Worm (Caenorhabditis elegans) whole organism, L2 larva: ENCODE data around the gene stg-2.

Source experiments
- ZK546.5 ChIP-seq: sonication (generic microtip); optimal IDR thresholded peaks from 2 replicates; lab custom pipeline; 2017; ENCODE audit warnings: missing biosample characterization, missing genetic modification characterization
- ama-1 ChIP-seq: fragments of 150-350 bp; optimal IDR thresholded peaks from 2 replicates; lab custom pipeline; 2018; ENCODE audit warnings: inconsistent platforms
- dmd-4 ChIP-seq: sonication (generic microtip); optimal IDR thresholded peaks from 2 replicates; lab custom pipeline; 2017; ENCODE audit warnings: missing biosample characterization, missing genetic modification characterization
- elt-1 ChIP-seq: fragments of 150-350 bp; optimal IDR thresholded peaks from 2 replicates; lab custom pipeline; 2014; ENCODE audit warnings: missing biosample characterization, missing genetic modification characterization
- fos-1 ChIP-seq: fragments of 150-350 bp; optimal IDR thresholded peaks from 2 replicates; lab custom pipeline; 2014; ENCODE audit warnings: missing biosample characterization, missing genetic modification characterization
- nhr-25 ChIP-seq: fragments of 150-350 bp; sonication (generic microtip); optimal IDR thresholded peaks from 3 replicates; lab custom pipeline; 2014; ENCODE audit warnings: missing biosample characterization, missing genetic modification characterization
- unc-62 ChIP-seq: fragments of 150-350 bp; optimal IDR thresholded peaks from 2 replicates; lab custom pipeline; 2014; ENCODE audit warnings: missing biosample characterization, missing genetic modification reagents, missing genetic modification characterization

DNA sequence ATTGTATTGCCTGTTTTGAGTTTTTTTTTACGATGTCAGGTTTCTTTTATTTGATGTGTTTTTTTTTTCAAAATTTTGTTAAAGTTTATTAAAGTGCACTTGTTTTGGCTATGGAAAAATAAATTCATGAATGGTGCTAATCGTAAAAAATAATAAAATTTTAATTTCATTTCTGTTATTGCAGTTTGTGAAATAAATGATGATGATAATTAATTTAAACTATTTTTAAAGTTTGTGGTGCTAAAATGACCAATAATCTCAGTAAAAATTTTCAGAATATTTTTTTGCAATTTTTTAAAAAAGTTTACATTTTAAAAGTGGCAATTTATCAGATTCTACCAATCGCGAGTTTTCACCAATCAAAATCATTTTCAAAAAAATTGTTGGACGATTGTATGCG is at the start of gene stg-2:
- TF ChIP-seq unc-62 (GFP tag; lab: Kevin White, UChicago) (no peak), dmd-4 (no peak), elt-1 (tag; lab: Kevin White, UChicago) (no peak), ama-1 (lab: Kevin White, UChicago) (no peak), ZK546.5 (tag; lab: Kevin White, UChicago) (no peak), fos-1 (tag; lab: Kevin White, UChicago) (no peak), nhr-25 (no peak)
